Fruit fly (Drosophila melanogaster): ENCODE measurements around the gene Or85e.

DNA sequence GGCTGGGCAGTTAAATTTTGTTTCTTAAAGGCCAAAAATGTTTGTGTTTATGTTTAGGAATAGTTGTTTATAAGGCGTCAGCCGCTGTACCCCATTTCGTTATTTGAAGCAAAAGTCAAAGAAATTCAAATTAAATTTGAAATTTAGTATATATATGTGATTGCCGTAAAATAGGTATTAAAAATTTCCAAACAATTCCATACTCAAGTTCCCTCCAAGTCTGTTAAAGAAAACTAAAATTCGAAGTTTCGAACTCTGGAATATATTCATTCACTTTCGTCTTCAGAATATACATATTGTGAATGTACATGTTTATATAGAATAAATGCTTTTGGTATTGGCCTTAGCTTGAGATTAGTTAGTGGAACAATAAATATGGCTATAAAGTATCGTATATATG, 25.0 kb upstream of the Or85e start, which contains the start of gene bel:
- TF ChIP-seq CG34367 (tag; optimal IDR thresholded peaks at IDR 0.05), result no peak
- TF ChIP-seq Pif1A (GFP tag; optimal IDR thresholded peaks at IDR 0.05), result no peak
- TF ChIP-seq CG17806 (tag; optimal IDR thresholded peaks at IDR 0.05), result no peak
- TF ChIP-seq CG8301 (tag; optimal IDR thresholded peaks at IDR 0.05), result no peak
- TF ChIP-seq Snoo (tag; optimal IDR thresholded peaks at IDR 0.05), result no peak
